Worm (Caenorhabditis elegans) whole organism, midembryonic: ENCODE data around the gene K11E4.6.

ENCODE experiments used
- T22C8.4 ChIP-seq: fragments of 200-800 bp; sonication (Bioruptor generic); IDR thresholded peaks from 2 replicates; pipeline ENCODE4 v1.3.6; 2022; ENCODE audit warnings: missing genetic modification characterization, missing compliant biosample characterization
- cog-1 ChIP-seq: sonication (generic microtip); optimal IDR thresholded peaks from 2 replicates; lab custom pipeline; 2016; ENCODE audit warnings: missing genetic modification characterization, missing compliant biosample characterization
- flt-1 ChIP-seq: fragments of 200-800 bp; sonication (Bioruptor generic); IDR thresholded peaks from 2 replicates; pipeline ENCODE4 v1.3.6; 2022; ENCODE audit warnings: missing genetic modification characterization, missing compliant biosample characterization
- klf-2 ChIP-seq: fragments of 200-800 bp; sonication (Bioruptor generic); conservative IDR thresholded peaks from 2 replicates; pipeline ENCODE4 v1.3.6; 2022; ENCODE audit warnings: missing genetic modification reagents, missing genetic modification characterization, missing compliant biosample characterization
- med-1 ChIP-seq: sonication (generic microtip); optimal IDR thresholded peaks from 2 replicates; lab custom pipeline; 2017; ENCODE audit warnings: missing genetic modification characterization, mild to moderate bottlenecking, missing compliant biosample characterization, antibody characterized with exemption, missing genetic modification reagents; ENCODE audit not compliant: insufficient read depth
- ref-1 ChIP-seq: fragments of 200-800 bp; sonication (Bioruptor generic); conservative IDR thresholded peaks from 2 replicates; pipeline ENCODE4 v1.3.6; 2022; ENCODE audit warnings: missing genetic modification reagents, missing genetic modification characterization, missing compliant biosample characterization
- tab-1 ChIP-seq: fragments of 200-800 bp; sonication (Bioruptor generic); IDR thresholded peaks from 2 replicates; pipeline ENCODE4 v1.3.6; 2022; ENCODE audit warnings: missing genetic modification characterization, missing compliant biosample characterization
- ztf-23 ChIP-seq: fragments of 200-800 bp; sonication (Bioruptor generic); IDR thresholded peaks from 2 replicates; pipeline ENCODE4 v1.3.6; 2022; ENCODE audit warnings: missing genetic modification reagents, missing genetic modification characterization, missing compliant biosample characterization
- ztf-29 ChIP-seq: fragments of 200-800 bp; sonication (Bioruptor generic); IDR thresholded peaks from 2 replicates; pipeline ENCODE4 v1.3.6; 2022; ENCODE audit warnings: missing genetic modification reagents, missing genetic modification characterization, missing compliant biosample characterization

K11E4.6 gene

ce11 chrX:13768562-13768961 lies 44.1 kb downstream of the K11E4.6 start:
- TF ChIP-seq T22C8.4, result no peak
- TF ChIP-seq ref-1, result no peak
- no peak for TF ChIP-seq ztf-29 (GFP tag; lab: Robert Waterston, UW)
- no peak for TF ChIP-seq ztf-23 (GFP tag; lab: Robert Waterston, UW)
- no peak for TF ChIP-seq cog-1 (tag; lab: Kevin White, UChicago)
- no peak for TF ChIP-seq tab-1 (GFP tag; lab: Robert Waterston, UW)
- no peak for TF ChIP-seq med-1 (GFP tag; lab: Kevin White, UChicago)

ce11 chrX:13770508-13770978 lies 46.1 kb downstream of the K11E4.6 start, which contains the start of gene nkb-3:
Gene nkb-3, minus strand, starts transcription at chrX:13770558.
- TF ChIP-seq ref-1, result no peak
- TF ChIP-seq ztf-29 (GFP tag; lab: Robert Waterston, UW), result no peak
- no peak for TF ChIP-seq ztf-23 (GFP tag; lab: Robert Waterston, UW)
- no peak for TF ChIP-seq med-1 (GFP tag; lab: Kevin White, UChicago)
- TF ChIP-seq tab-1 (GFP tag; lab: Robert Waterston, UW), result no peak
- no peak for TF ChIP-seq klf-2 (GFP tag; lab: Robert Waterston, UW)
- TF ChIP-seq T22C8.4, result no peak
- TF ChIP-seq cog-1 (tag; lab: Kevin White, UChicago), result no peak
- TF ChIP-seq flt-1 (GFP tag; lab: Robert Waterston, UW), result no peak

- no peak for TF ChIP-seq cog-1 (tag; lab: Kevin White, UChicago)
Measured at ce11 chrX:13772734-13773133, 48.3 kb downstream of the K11E4.6 start.

ce11 chrX:13774144-13774543 lies 49.7 kb downstream of the K11E4.6 start:
- no peak for TF ChIP-seq ztf-23 (GFP tag; lab: Robert Waterston, UW)
- TF ChIP-seq T22C8.4, result no peak
- no peak for TF ChIP-seq med-1 (GFP tag; lab: Kevin White, UChicago)
- no peak for TF ChIP-seq ztf-29 (GFP tag; lab: Robert Waterston, UW)
- no peak for TF ChIP-seq ref-1
- TF ChIP-seq tab-1 (GFP tag; lab: Robert Waterston, UW), result no peak

- TF ChIP-seq flt-1 (GFP tag; lab: Robert Waterston, UW) (no peak), med-1 (GFP tag; lab: Kevin White, UChicago) (no peak), cog-1 (tag; lab: Kevin White, UChicago) (no peak), T22C8.4 (no peak), ztf-29 (GFP tag; lab: Robert Waterston, UW) (no peak), ztf-23 (GFP tag; lab: Robert Waterston, UW) (no peak), klf-2 (GFP tag; lab: Robert Waterston, UW) (no peak), ref-1 (no peak), tab-1 (GFP tag; lab: Robert Waterston, UW) (no peak)
Measured at ce11 chrX:13775508-13775907, 51.0 kb downstream of the K11E4.6 start.
